Worm (Caenorhabditis elegans): Measurements from ENCODE around the gene kcnl-3.

DNA sequence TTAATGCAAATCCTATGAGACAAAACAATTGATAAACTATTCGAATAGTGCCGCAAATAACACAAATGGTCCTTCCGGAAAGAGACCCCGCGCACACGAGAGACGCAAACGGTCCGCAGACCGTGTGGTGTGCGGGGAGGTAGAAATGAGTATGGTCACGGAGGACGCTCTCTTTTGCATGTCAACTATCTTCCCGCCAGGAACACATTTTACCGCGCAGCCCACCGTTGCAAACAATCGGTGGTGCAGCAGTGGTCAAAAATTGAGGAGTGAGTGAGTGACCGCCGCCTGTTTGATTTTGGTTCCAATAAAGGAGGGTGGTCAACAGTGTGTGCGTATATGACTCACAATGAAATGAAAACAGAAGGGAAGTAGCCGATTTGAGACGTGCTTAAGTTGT is 26.0 kb upstream of the kcnl-3 start:
- TF ChIP-seq nhr-76 (tag; optimal IDR thresholded peaks at IDR 0.05) (no peak), tbx-8 (GFP tag; optimal IDR thresholded peaks at IDR 0.05) (no peak), unc-62 (GFP tag; optimal IDR thresholded peaks at IDR 0.05) (no peak), hlh-1 (tag; optimal IDR thresholded peaks at IDR 0.05) (no peak), snpc-4 (tag; optimal IDR thresholded peaks at IDR 0.05) (no peak), lin-13 (tag; optimal IDR thresholded peaks at IDR 0.05) (no peak), blmp-1 (tag; optimal IDR thresholded peaks at IDR 0.05) (no peak), ces-1 (GFP tag; optimal IDR thresholded peaks at IDR 0.05) (no peak), mab-5 (tag; optimal IDR thresholded peaks at IDR 0.05) (no peak), pha-4 (tag; optimal IDR thresholded peaks at IDR 0.05) (peak; percentile 54), sem-2 (GFP tag; optimal IDR thresholded peaks at IDR 0.05) (no peak), nhr-237 (tag; optimal IDR thresholded peaks at IDR 0.05) (no peak), nhr-12 (tag; optimal IDR thresholded peaks at IDR 0.05) (no peak)

Measured in whole organism, mixed stage, embryonic.